Worm (Caenorhabditis elegans) whole organism, midembryonic: ENCODE data around the gene dbt-1.

Source experiments
- T22C8.4 ChIP-seq: fragments of 200-800 bp; sonication (Bioruptor generic); IDR thresholded peaks from 2 replicates; pipeline ENCODE4 v1.3.6; 2022; ENCODE audit warnings: missing genetic modification characterization, missing compliant biosample characterization
- cog-1 ChIP-seq: sonication (generic microtip); optimal IDR thresholded peaks from 2 replicates; lab custom pipeline; 2016; ENCODE audit warnings: missing genetic modification characterization, missing compliant biosample characterization
- flt-1 ChIP-seq: fragments of 200-800 bp; sonication (Bioruptor generic); IDR thresholded peaks from 2 replicates; pipeline ENCODE4 v1.3.6; 2022; ENCODE audit warnings: missing genetic modification characterization, missing compliant biosample characterization
- klf-2 ChIP-seq: fragments of 200-800 bp; sonication (Bioruptor generic); conservative IDR thresholded peaks from 2 replicates; pipeline ENCODE4 v1.3.6; 2022; ENCODE audit warnings: missing genetic modification reagents, missing genetic modification characterization, missing compliant biosample characterization
- med-1 ChIP-seq: sonication (generic microtip); optimal IDR thresholded peaks from 2 replicates; lab custom pipeline; 2017; ENCODE audit warnings: missing genetic modification characterization, mild to moderate bottlenecking, missing compliant biosample characterization, antibody characterized with exemption, missing genetic modification reagents; ENCODE audit not compliant: insufficient read depth
- ref-1 ChIP-seq: fragments of 200-800 bp; sonication (Bioruptor generic); conservative IDR thresholded peaks from 2 replicates; pipeline ENCODE4 v1.3.6; 2022; ENCODE audit warnings: missing genetic modification reagents, missing genetic modification characterization, missing compliant biosample characterization
- tab-1 ChIP-seq: fragments of 200-800 bp; sonication (Bioruptor generic); IDR thresholded peaks from 2 replicates; pipeline ENCODE4 v1.3.6; 2022; ENCODE audit warnings: missing genetic modification characterization, missing compliant biosample characterization
- ztf-23 ChIP-seq: fragments of 200-800 bp; sonication (Bioruptor generic); IDR thresholded peaks from 2 replicates; pipeline ENCODE4 v1.3.6; 2022; ENCODE audit warnings: missing genetic modification reagents, missing genetic modification characterization, missing compliant biosample characterization
- ztf-29 ChIP-seq: fragments of 200-800 bp; sonication (Bioruptor generic); IDR thresholded peaks from 2 replicates; pipeline ENCODE4 v1.3.6; 2022; ENCODE audit warnings: missing genetic modification reagents, missing genetic modification characterization, missing compliant biosample characterization

ce11 chrII:7940848-7941247 is 4.2 kb downstream of the dbt-1 start, which contains the start of gene ZK669.3:
- TF ChIP-seq flt-1 (GFP tag; lab: Robert Waterston, UW) (no peak), ztf-23 (GFP tag; lab: Robert Waterston, UW) (no peak), med-1 (GFP tag; lab: Kevin White, UChicago) (no peak), tab-1 (GFP tag; lab: Robert Waterston, UW) (no peak), cog-1 (no peak), T22C8.4 (GFP tag; lab: Robert Waterston, UW) (no peak), ref-1 (GFP tag; lab: Robert Waterston, UW) (no peak), klf-2 (GFP tag; lab: Robert Waterston, UW) (no peak), ztf-29 (GFP tag; lab: Robert Waterston, UW) (no peak)
